Fruit fly (Drosophila melanogaster): Measurements from ENCODE around the gene CG11585.

Gene CG11585

DNA sequence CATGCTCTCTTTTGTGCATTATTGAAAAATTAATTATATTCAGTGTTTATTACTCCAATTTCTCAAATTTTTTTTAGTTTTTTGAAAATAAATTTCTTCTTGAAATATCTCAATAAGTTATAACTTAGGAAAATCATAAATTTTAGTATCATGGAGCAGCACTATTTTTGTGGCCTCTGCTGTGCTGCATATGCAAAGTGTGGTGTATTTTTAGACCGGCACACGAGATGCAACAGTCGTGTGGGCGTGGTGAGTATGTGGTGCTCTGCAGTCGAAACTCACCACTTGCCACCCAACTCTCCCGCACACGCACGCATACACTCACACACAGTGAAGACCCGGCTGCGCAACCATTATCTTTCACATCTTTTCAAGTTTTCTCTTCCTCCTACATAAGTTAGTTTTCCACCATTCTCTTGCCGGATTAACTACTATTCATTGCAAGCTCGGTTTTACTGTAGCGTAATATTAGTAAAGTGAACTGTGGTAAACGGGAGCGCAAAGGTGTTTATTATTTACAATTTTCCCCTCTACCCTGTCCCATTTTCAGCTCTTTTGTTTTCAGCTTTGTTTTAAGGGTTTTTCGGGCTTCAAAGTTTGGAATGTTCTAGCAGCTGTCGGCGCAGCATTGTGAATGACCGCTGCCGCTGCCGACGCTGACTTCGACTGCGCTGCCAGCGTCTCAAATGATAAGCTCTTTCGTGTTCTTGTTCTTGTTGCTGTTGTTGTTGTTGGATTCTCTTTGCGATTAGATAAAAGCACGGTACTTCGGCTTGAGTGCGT lies 19.3 kb downstream of the CG11585 start (continued):
- TF ChIP-seq CG8290 (GFP tag; optimal IDR thresholded peaks at IDR 0.05): peak; percentile 57
- TF ChIP-seq CG8290 (tag; optimal IDR thresholded peaks at IDR 0.05): peak; percentile 7 to 28
- TF ChIP-seq ac (GFP tag; optimal IDR thresholded peaks at IDR 0.05): peak; percentile 22
- peak; percentile 63 for TF ChIP-seq Spps (tag; optimal IDR thresholded peaks at IDR 0.05)
- peak; percentile 40 for TF ChIP-seq CG18619 (GFP tag; optimal IDR thresholded peaks at IDR 0.05)
- TF ChIP-seq pnt (GFP tag; optimal IDR thresholded peaks at IDR 0.05): peak; percentile 41
- no peak for TF ChIP-seq CG13775 (GFP tag; optimal IDR thresholded peaks at IDR 0.05)
- TF ChIP-seq fd96Cb (tag; optimal IDR thresholded peaks at IDR 0.05): peak; percentile 71
- TF ChIP-seq Deaf1 (tag; optimal IDR thresholded peaks at IDR 0.05): peak; percentile 17
- TF ChIP-seq Gug (GFP tag; IDR thresholded peaks at IDR 0.05): no peak
- TF ChIP-seq NFAT (GFP tag; IDR thresholded peaks at IDR 0.05): 0 out of 2 replicates have a peak, but pooled peaks have one; percentile 9
- no peak for TF ChIP-seq ftz-f1 (GFP tag; optimal IDR thresholded peaks at IDR 0.05)
- peak; percentile 43; the same call in 1 of the 2 replicates for TF ChIP-seq CG5953 (GFP tag; IDR thresholded peaks at IDR 0.05)
- peak; percentile 45 for TF ChIP-seq CG8281 (tag; optimal IDR thresholded peaks at IDR 0.05)
- TF ChIP-seq CG1529 (GFP tag; optimal IDR thresholded peaks at IDR 0.05): peak; percentile 46
- TF ChIP-seq CG10979 (tag; optimal IDR thresholded peaks at IDR 0.05): peak; percentile 86
- no peak for TF ChIP-seq Antp (GFP tag; optimal IDR thresholded peaks at IDR 0.05)
- TF ChIP-seq Hr3 (GFP tag; optimal IDR thresholded peaks at IDR 0.05): peak; percentile 46
- TF ChIP-seq HLH54F (GFP tag; optimal IDR thresholded peaks at IDR 0.05): no peak
- no peak for TF ChIP-seq ab (GFP tag; optimal IDR thresholded peaks at IDR 0.05)
- TF ChIP-seq Hey (tag; optimal IDR thresholded peaks at IDR 0.05): no peak
- no peak; the same call in 2 of the 3 replicates for TF ChIP-seq CG11093 (GFP tag; IDR thresholded peaks at IDR 0.05)
- TF ChIP-seq gcm2 (GFP tag; optimal IDR thresholded peaks at IDR 0.05): peak; percentile 29
- no peak for TF ChIP-seq hbn (GFP tag; IDR thresholded peaks at IDR 0.05; ENCODE audit: partially characterized antibody)
- TF ChIP-seq BtbVII (GFP tag; optimal IDR thresholded peaks at IDR 0.05): peak; percentile 34
- no peak for TF ChIP-seq CG9876 (GFP tag; optimal IDR thresholded peaks at IDR 0.05)
- peak; percentile 9 for TF ChIP-seq Sry-β (GFP tag; optimal IDR thresholded peaks at IDR 0.05)
- peak; percentile 79 for TF ChIP-seq CG17328 (GFP tag; IDR thresholded peaks at IDR 0.05)
- peak; percentile 17 for TF ChIP-seq CG18764 (GFP tag; optimal IDR thresholded peaks at IDR 0.05)
- no peak for TF ChIP-seq Doc2 (GFP tag; IDR thresholded peaks at IDR 0.05)
- TF ChIP-seq CG6175 (GFP tag; IDR thresholded peaks at IDR 0.05): 0 out of 3 replicates have a peak, but pooled peaks have one; percentile 26
- peak; percentile 41 for TF ChIP-seq Meics (GFP tag; optimal IDR thresholded peaks at IDR 0.05)
- TF ChIP-seq chif (GFP tag; optimal IDR thresholded peaks at IDR 0.05): peak; percentile 7 to 54
- TF ChIP-seq CkIIα-i1 (GFP tag; IDR thresholded peaks at IDR 0.05): no peak
- TF ChIP-seq Trl (optimal IDR thresholded peaks at IDR 0.05): peak; percentile 16 to 22
- peak; percentile 20 for TF ChIP-seq Trl (GFP tag; optimal IDR thresholded peaks at IDR 0.05)
- TF ChIP-seq Ssrp (tag; optimal IDR thresholded peaks at IDR 0.05): peak; percentile 57
- peak; percentile 48 for TF ChIP-seq CG18476 (GFP tag; optimal IDR thresholded peaks at IDR 0.05)
- no peak for TF ChIP-seq vfl (GFP tag; optimal IDR thresholded peaks at IDR 0.05)
- TF ChIP-seq CG30431 (GFP tag; optimal IDR thresholded peaks at IDR 0.05): peak; percentile 7
- no peak for TF ChIP-seq NC2β (GFP tag; optimal IDR thresholded peaks at IDR 0.05)
- peak; percentile 83 for TF ChIP-seq CG4360 (GFP tag; IDR thresholded peaks at IDR 0.05)
- peak; percentile 70 for TF ChIP-seq Ets65A (GFP tag)
- peak; percentile 16 for TF ChIP-seq kni (GFP tag; optimal IDR thresholded peaks at IDR 0.05)
- peak; percentile 49 for TF ChIP-seq CG6765 (GFP tag; optimal IDR thresholded peaks at IDR 0.05)
- TF ChIP-seq crp (GFP tag; optimal IDR thresholded peaks at IDR 0.05): peak in 1 of 2 experiments; percentile 13
- no peak for TF ChIP-seq BEAF-32 (GFP tag; optimal IDR thresholded peaks at IDR 0.05)
- TF ChIP-seq Stat92E (GFP tag; optimal IDR thresholded peaks at IDR 0.05): no peak
- no peak for TF ChIP-seq CG31388 (GFP tag; optimal IDR thresholded peaks at IDR 0.05)
- no peak for TF ChIP-seq Atf6 (GFP tag; IDR thresholded peaks at IDR 0.05)
